Worm (Caenorhabditis elegans) whole organism, dauer: ENCODE results near the gene C35B1.8.
"Not testable (repeated sequence)": the region's sequence is repeated elsewhere in the genome, so short reads cannot be mapped to it uniquely, and the experiment has no call there.

ENCODE experiments used
- unc-62 ChIP-seq: sonication (generic microtip); optimal IDR thresholded peaks from 2 replicates; lab custom pipeline; 2017; ENCODE audit warnings: missing biosample characterization, missing genetic modification reagents, missing genetic modification characterization

C35B1.8 gene

ce11 chrIV:4078901-4079300, at the start of gene C35B1.8:
TSS of gene C35B1.8 (minus strand) at chrIV:4079001.
- TF ChIP-seq unc-62 (GFP tag; lab: Kevin White, UChicago) = no peak

- not testable (repeated sequence) for TF ChIP-seq unc-62 (GFP tag; lab: Kevin White, UChicago)
Measured at ce11 chrIV:4125657-4126056, 46.9 kb upstream of the C35B1.8 start, which contains the start of gene F49F1.7. TSS of gene F49F1.7 (minus strand) at chrIV:4125757.

- TF ChIP-seq unc-62 (GFP tag; lab: Kevin White, UChicago) = no peak
Measured at ce11 chrIV:4123083-4123482, 44.3 kb upstream of the C35B1.8 start, which contains the start of gene mul-1. TSS of gene mul-1 (minus strand) at chrIV:4123166.

- no peak for TF ChIP-seq unc-62 (GFP tag; lab: Kevin White, UChicago)
Measured at ce11 chrIV:4121055-4121454, 42.3 kb upstream of the C35B1.8 start.

- TF ChIP-seq unc-62 (GFP tag; lab: Kevin White, UChicago) = no peak
Measured at ce11 chrIV:4120263-4120662, 41.5 kb upstream of the C35B1.8 start, which contains the start of gene F49F1.5. TSS of gene F49F1.5 (minus strand) at chrIV:4120415.

ce11 chrIV:4117432-4117831, 38.6 kb upstream of the C35B1.8 start, which contains the start of gene drd-50:
TSS of gene drd-50 (plus strand) at chrIV:4117732.
- TF ChIP-seq unc-62 (GFP tag; lab: Kevin White, UChicago) = no peak

ce11 chrIV:4115634-4116033, 36.8 kb upstream of the C35B1.8 start, which contains the start of the genes F49F1.4 and F49F1.2:
TSS of gene F49F1.4 (minus strand) at chrIV:4115734.
TSS of gene F49F1.2 (plus strand) at chrIV:4115943.
- no peak for TF ChIP-seq unc-62 (GFP tag; lab: Kevin White, UChicago)

- TF ChIP-seq unc-62 (GFP tag; lab: Kevin White, UChicago) = no peak
Measured at ce11 chrIV:4114526-4114925, 35.7 kb upstream of the C35B1.8 start, which contains the start of gene F49F1.15. TSS of gene F49F1.15 (minus strand) at chrIV:4114626.

- no peak for TF ChIP-seq unc-62 (GFP tag; lab: Kevin White, UChicago)
Measured at ce11 chrIV:4112387-4112786, 33.6 kb upstream of the C35B1.8 start, which contains the start of gene F49F1.14. TSS of gene F49F1.14 (minus strand) at chrIV:4112487.

ce11 chrIV:4108767-4109166, 30.0 kb upstream of the C35B1.8 start, which contains the start of gene C35B1.7:
TSS of gene C35B1.7 (plus strand) at chrIV:4109067.
- TF ChIP-seq unc-62 (GFP tag; lab: Kevin White, UChicago) = no peak

ce11 chrIV:4102720-4103119, 23.9 kb upstream of the C35B1.8 start, which contains the start of gene ubc-1:
TSS of gene ubc-1 (plus strand) at chrIV:4103020.
- no peak for TF ChIP-seq unc-62 (GFP tag; lab: Kevin White, UChicago)

ce11 chrIV:4099773-4100172, 21.0 kb upstream of the C35B1.8 start:
- TF ChIP-seq unc-62 (GFP tag; lab: Kevin White, UChicago) = no peak

- no peak for TF ChIP-seq unc-62 (GFP tag; lab: Kevin White, UChicago)
Measured at ce11 chrIV:4096940-4097339, 18.1 kb upstream of the C35B1.8 start.

- TF ChIP-seq unc-62 (GFP tag; lab: Kevin White, UChicago) = no peak
Measured at ce11 chrIV:4094364-4094763, 15.6 kb upstream of the C35B1.8 start.

- no peak for TF ChIP-seq unc-62 (GFP tag; lab: Kevin White, UChicago)
Measured at ce11 chrIV:4093087-4093486, 14.3 kb upstream of the C35B1.8 start.

- no peak for TF ChIP-seq unc-62 (GFP tag; lab: Kevin White, UChicago)
Measured at ce11 chrIV:4085787-4086262, 7.0 kb upstream of the C35B1.8 start, which contains the start of gene C35B1.2. TSS of gene C35B1.2 (plus strand) at chrIV:4086212.

ce11 chrIV:4085022-4085421, 6.2 kb upstream of the C35B1.8 start:
- no peak for TF ChIP-seq unc-62 (GFP tag; lab: Kevin White, UChicago)
